Fruit fly (Drosophila melanogaster): ENCODE results near the gene RpL17.

The RpL17 gene

DNA sequence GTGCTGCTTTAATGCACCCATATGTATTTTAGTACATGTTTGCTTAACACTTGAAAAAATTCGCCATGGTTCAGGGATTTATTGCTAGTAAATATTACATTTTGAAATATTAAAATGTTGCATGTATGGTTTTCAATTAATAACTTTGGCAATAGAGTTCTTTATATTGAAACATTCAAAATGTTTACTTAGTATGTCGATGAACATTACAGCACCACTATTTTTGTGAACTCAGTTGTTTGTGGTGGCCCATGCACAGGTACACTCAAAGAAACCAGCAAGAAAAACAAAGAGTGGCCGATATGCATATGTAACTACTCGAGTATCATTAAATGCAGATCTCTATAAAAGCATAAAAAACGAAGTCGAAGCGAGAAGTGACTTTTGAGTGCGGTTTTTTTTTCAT lies 42.0 kb downstream of the RpL17 start (continued):
- TF ChIP-seq CG8388 (GFP tag; optimal IDR thresholded peaks at IDR 0.05) (peak; percentile 77), Kr (GFP tag; optimal IDR thresholded peaks at IDR 0.05) (no peak), aop (GFP tag; IDR thresholded peaks at IDR 0.05) (no peak), CG3847 (GFP tag; IDR thresholded peaks at IDR 0.05) (peak; percentile 33), CG7963 (GFP tag; IDR thresholded peaks at IDR 0.05; ENCODE audit: partially characterized antibody) (no peak), jing (GFP tag; optimal IDR thresholded peaks at IDR 0.05) (peak; percentile 22), Lhr (GFP tag; optimal IDR thresholded peaks at IDR 0.05) (peak; percentile 23), Fer1 (GFP tag; optimal IDR thresholded peaks at IDR 0.05) (peak; percentile 14), bcd (GFP tag; optimal IDR thresholded peaks at IDR 0.05) (peak; percentile 43), slou (GFP tag; optimal IDR thresholded peaks at IDR 0.05) (no peak), Ravus (GFP tag; IDR thresholded peaks at IDR 0.05) (no peak), MTF-1 (GFP tag; optimal IDR thresholded peaks at IDR 0.05; ENCODE audit: borderline replicate concordance) (peak; percentile 29), btn (GFP tag; optimal IDR thresholded peaks at IDR 0.05) (peak; percentile 22), Eip74EF (GFP tag; optimal IDR thresholded peaks at IDR 0.05) (peak in 1 of 2 experiments; percentile 64), seq (GFP tag; IDR thresholded peaks at IDR 0.05) (peak; percentile 69), CG10565 (GFP tag; optimal IDR thresholded peaks at IDR 0.05) (no peak), CG13287 (GFP tag; IDR thresholded peaks at IDR 0.05; ENCODE audit: partially characterized antibody) (no peak), phol (tag; optimal IDR thresholded peaks at IDR 0.05) (peak; percentile 83), Sry-δ (GFP tag; optimal IDR thresholded peaks at IDR 0.05) (no peak), CG12769 (tag; optimal IDR thresholded peaks at IDR 0.05) (peak; percentile 25), mld (GFP tag; IDR thresholded peaks at IDR 0.05; ENCODE audit: partially characterized antibody) (no peak), D (optimal IDR thresholded peaks at IDR 0.05) (no peak), D (GFP tag; optimal IDR thresholded peaks at IDR 0.05) (peak; percentile 63), CG6272 (GFP tag; IDR thresholded peaks at IDR 0.05) (0 out of 2 replicates have a peak, but pooled peaks have one; percentile 40), Taf1 (GFP tag; IDR thresholded peaks at IDR 0.05) (no peak), CG9797 (GFP tag; optimal IDR thresholded peaks at IDR 0.05) (no peak), cg (GFP tag; optimal IDR thresholded peaks at IDR 0.05) (no peak), grau (tag; optimal IDR thresholded peaks at IDR 0.05) (peak; percentile 65), fd96Cb (tag; optimal IDR thresholded peaks at IDR 0.05) (peak; percentile 81), tap (tag; optimal IDR thresholded peaks at IDR 0.05) (peak; percentile 69), bsh (GFP tag; optimal IDR thresholded peaks at IDR 0.05) (peak; percentile 58 to 80), Hr39 (optimal IDR thresholded peaks at IDR 0.05) (no peak), CG7556 (GFP tag; optimal IDR thresholded peaks at IDR 0.05) (peak; percentile 59), sd (tag; optimal IDR thresholded peaks at IDR 0.05) (no peak), amos (GFP tag; IDR thresholded peaks at IDR 0.05; ENCODE audit: partially characterized antibody) (no peak), Lim3 (GFP tag; IDR thresholded peaks at IDR 0.05) (0 out of 2 replicates have a peak, but pooled peaks have one; percentile 30), Spps (tag; optimal IDR thresholded peaks at IDR 0.05) (peak; percentile 40), HmgD (GFP tag; optimal IDR thresholded peaks at IDR 0.05) (no peak), tna (GFP tag; IDR thresholded peaks at IDR 0.05; ENCODE audit: partially characterized antibody) (no peak), TFAM (GFP tag; optimal IDR thresholded peaks at IDR 0.05) (peak; percentile 41), CG42726 (GFP tag; IDR thresholded peaks at IDR 0.05; ENCODE audit: partially characterized antibody) (no peak), CG17361 (GFP tag; IDR thresholded peaks at IDR 0.05) (peak; percentile 82), Ets97D (GFP tag; optimal IDR thresholded peaks at IDR 0.05) (no peak), CG7745 (tag; optimal IDR thresholded peaks at IDR 0.05) (no peak), CG5180 (GFP tag; optimal IDR thresholded peaks at IDR 0.05) (peak; percentile 66), caup (GFP tag; optimal IDR thresholded peaks at IDR 0.05; ENCODE audit: severe bottlenecking) (no peak), Oaz (GFP tag; IDR thresholded peaks at IDR 0.05) (no peak), prd (optimal IDR thresholded peaks at IDR 0.05) (no peak), prd (GFP tag; IDR thresholded peaks at IDR 0.05) (peak; percentile 71; the same call in 2 of the 3 replicates), cwo (GFP tag; optimal IDR thresholded peaks at IDR 0.05) (peak; percentile 26), CTCF (GFP tag; optimal IDR thresholded peaks at IDR 0.05) (peak; percentile 29)

Data from whole organism, embryonic.